Fruit fly (Drosophila melanogaster): ENCODE data around the gene CG7084.

The CG7084 gene

dm6 chr3R:22260675-22261461 lies 37.7 kb upstream of the CG7084 start (continued):
- TF ChIP-seq ato (GFP tag; IDR thresholded peaks at IDR 0.05; ENCODE audit: partially characterized antibody): no peak
- TF ChIP-seq fd96Cb (tag; optimal IDR thresholded peaks at IDR 0.05): no peak
- TF ChIP-seq zf30C (GFP tag; optimal IDR thresholded peaks at IDR 0.05): peak; percentile 32
- TF ChIP-seq ci (GFP tag; IDR thresholded peaks at IDR 0.05): peak; percentile 65; the same call in 1 of the 3 replicates
- no peak for TF ChIP-seq CG2129 (GFP tag; IDR thresholded peaks at IDR 0.05; ENCODE audit: partially characterized antibody)
- TF ChIP-seq CG17186 (GFP tag; optimal IDR thresholded peaks at IDR 0.05): no peak
- TF ChIP-seq stwl (tag; optimal IDR thresholded peaks at IDR 0.05): no peak
- peak in 1 of 2 experiments; percentile 5 for TF ChIP-seq dpn (GFP tag; optimal IDR thresholded peaks at IDR 0.05)
- no peak for TF ChIP-seq CG5180 (GFP tag; optimal IDR thresholded peaks at IDR 0.05)
- TF ChIP-seq Neu2 (GFP tag; optimal IDR thresholded peaks at IDR 0.05; ENCODE audit: borderline replicate concordance): no peak
- no peak for TF ChIP-seq HmgD (GFP tag; optimal IDR thresholded peaks at IDR 0.05)
- TF ChIP-seq CG33557 (GFP tag; optimal IDR thresholded peaks at IDR 0.05): no peak
- no peak for TF ChIP-seq CG2202 (tag; optimal IDR thresholded peaks at IDR 0.05)
- TF ChIP-seq pfk (GFP tag; optimal IDR thresholded peaks at IDR 0.05): no peak
- TF ChIP-seq CG11398 (GFP tag; optimal IDR thresholded peaks at IDR 0.05): no peak
- TF ChIP-seq Adf1 (GFP tag; IDR thresholded peaks at IDR 0.05): no peak
- TF ChIP-seq Pdp1 (GFP tag; optimal IDR thresholded peaks at IDR 0.05): no peak
- TF ChIP-seq mirr (GFP tag; optimal IDR thresholded peaks at IDR 0.05): peak; percentile 27
- no peak for TF ChIP-seq CG4360 (GFP tag; IDR thresholded peaks at IDR 0.05)
- TF ChIP-seq CG11093 (GFP tag; IDR thresholded peaks at IDR 0.05): no peak
- no peak for TF ChIP-seq schlank (tag; optimal IDR thresholded peaks at IDR 0.05)
- TF ChIP-seq Tbp (GFP tag; optimal IDR thresholded peaks at IDR 0.05): no peak
- TF ChIP-seq CG7372 (GFP tag; IDR thresholded peaks at IDR 0.05): no peak
- no peak for TF ChIP-seq CG6813 (GFP tag; optimal IDR thresholded peaks at IDR 0.05)
- no peak for TF ChIP-seq CG1233 (GFP tag; optimal IDR thresholded peaks at IDR 0.05)
- no peak for TF ChIP-seq CG3726 (GFP tag; IDR thresholded peaks at IDR 0.05)
- no peak for TF ChIP-seq CG43689 (GFP tag; IDR thresholded peaks at IDR 0.05)
- no peak for TF ChIP-seq CG9437 (GFP tag; optimal IDR thresholded peaks at IDR 0.05)
- no peak for TF ChIP-seq Doc2 (GFP tag; IDR thresholded peaks at IDR 0.05)
- no peak for TF ChIP-seq CG12942 (GFP tag; optimal IDR thresholded peaks at IDR 0.05)
- no peak for TF ChIP-seq HmgZ (tag; optimal IDR thresholded peaks at IDR 0.05)
- no peak for TF ChIP-seq CG4404 (GFP tag; IDR thresholded peaks at IDR 0.05)
- no peak for TF ChIP-seq en (GFP tag; optimal IDR thresholded peaks at IDR 0.05)
- TF ChIP-seq BEAF-32 (GFP tag; optimal IDR thresholded peaks at IDR 0.05): no peak
- TF ChIP-seq ab (GFP tag; optimal IDR thresholded peaks at IDR 0.05): no peak
- TF ChIP-seq ERR (GFP tag; optimal IDR thresholded peaks at IDR 0.05): no peak
- TF ChIP-seq CG7987 (GFP tag; optimal IDR thresholded peaks at IDR 0.05): no peak
- TF ChIP-seq repo (GFP tag; optimal IDR thresholded peaks at IDR 0.05): no peak
- no peak for TF ChIP-seq ro (GFP tag; IDR thresholded peaks at IDR 0.05)
- no peak for TF ChIP-seq gsb-n (tag; optimal IDR thresholded peaks at IDR 0.05)
- no peak for TF ChIP-seq her (GFP tag; optimal IDR thresholded peaks at IDR 0.05)
- peak; percentile 11; the same call in 1 of the 3 replicates for TF ChIP-seq CG14050 (GFP tag; IDR thresholded peaks at IDR 0.05)
- no peak for TF ChIP-seq pan (optimal IDR thresholded peaks at IDR 0.05)
- no peak for TF ChIP-seq pan (GFP tag; optimal IDR thresholded peaks at IDR 0.05 in 1 of 2, IDR thresholded peaks at IDR 0.05 in 1 of 2)
- TF ChIP-seq YL-1 (GFP tag; optimal IDR thresholded peaks at IDR 0.05): no peak
- no peak for TF ChIP-seq CG15514 (GFP tag; optimal IDR thresholded peaks at IDR 0.05)
- no peak for TF ChIP-seq HHEX (GFP tag; optimal IDR thresholded peaks at IDR 0.05)
- no peak for TF ChIP-seq CG9727 (GFP tag; optimal IDR thresholded peaks at IDR 0.05)
- TF ChIP-seq CG13894 (tag; optimal IDR thresholded peaks at IDR 0.05): no peak
- TF ChIP-seq jing (GFP tag; optimal IDR thresholded peaks at IDR 0.05): no peak

Data from whole organism, embryonic.